Fruit fly (Drosophila melanogaster) whole organism, prepupa: Measurements from ENCODE around the gene CG10874.

Experiments used
- Blimp-1 ChIP-seq: fragments of 200-800 bp; sonication (Bioruptor generic); optimal IDR thresholded peaks from 3 replicates; lab custom pipeline; 2017; ENCODE audit warnings: missing biosample characterization, missing genetic modification characterization, mild to moderate bottlenecking, moderate library complexity, missing genetic modification reagents
- Lpt ChIP-seq: fragments of 200-800 bp; sonication (Bioruptor generic); optimal IDR thresholded peaks from 3 replicates; lab custom pipeline; 2016; ENCODE audit warnings: missing biosample characterization, missing genetic modification characterization
- Smox ChIP-seq: fragments of 200-800 bp; sonication (Bioruptor generic); optimal IDR thresholded peaks from 3 replicates; lab custom pipeline; 2016; ENCODE audit warnings: missing biosample characterization, missing genetic modification characterization
- achi ChIP-seq: fragments of 200-800 bp; sonication (Bioruptor generic); optimal IDR thresholded peaks from 3 replicates; lab custom pipeline; 2016; ENCODE audit warnings: missing biosample characterization, missing genetic modification characterization
- esn ChIP-seq: fragments of 200-800 bp; sonication (Bioruptor generic); optimal IDR thresholded peaks from 2 replicates; lab custom pipeline; 2016; ENCODE audit warnings: missing biosample characterization, mild to moderate bottlenecking, missing genetic modification characterization, moderate library complexity

DNA sequence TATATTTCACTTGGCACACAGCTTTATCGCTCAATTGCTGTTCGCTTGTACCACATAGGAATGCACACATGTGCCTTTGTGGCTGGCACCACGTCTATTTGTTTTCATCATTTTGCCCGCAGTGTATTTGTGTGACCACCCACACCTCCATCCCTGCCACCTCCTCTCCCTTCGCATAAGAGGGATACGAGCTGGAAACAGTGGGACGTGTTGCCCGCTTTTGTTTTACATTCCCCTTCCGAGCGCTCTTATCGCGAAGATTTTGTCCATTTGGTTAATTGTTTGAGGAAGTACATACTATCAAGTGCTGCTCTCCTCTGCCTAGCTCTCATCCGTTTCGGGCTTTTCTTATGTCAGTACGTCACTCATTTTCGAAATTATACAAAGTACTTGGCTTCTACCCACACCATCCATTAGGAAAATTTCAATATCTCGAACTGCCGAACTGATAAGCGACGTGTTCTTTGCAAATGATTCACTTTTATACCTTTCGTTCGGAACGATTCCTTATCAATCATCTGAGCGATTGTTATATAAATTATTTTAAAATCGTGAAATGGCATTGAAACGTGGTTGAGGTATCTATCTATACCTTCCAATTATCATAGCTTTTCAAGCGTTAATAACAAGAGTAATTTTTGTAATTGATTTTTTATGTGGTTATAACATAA is 36.1 kb upstream of the CG10874 start:
- TF ChIP-seq Lpt, result no peak
- no peak for TF ChIP-seq esn (GFP tag; lab: Kevin White, UChicago)
- TF ChIP-seq Blimp-1 (GFP tag; lab: Kevin White, UChicago), result no peak
- no peak for TF ChIP-seq achi
- TF ChIP-seq Smox, result no peak
